Fruit fly (Drosophila melanogaster): ENCODE data around the gene Rtel1.

DNA sequence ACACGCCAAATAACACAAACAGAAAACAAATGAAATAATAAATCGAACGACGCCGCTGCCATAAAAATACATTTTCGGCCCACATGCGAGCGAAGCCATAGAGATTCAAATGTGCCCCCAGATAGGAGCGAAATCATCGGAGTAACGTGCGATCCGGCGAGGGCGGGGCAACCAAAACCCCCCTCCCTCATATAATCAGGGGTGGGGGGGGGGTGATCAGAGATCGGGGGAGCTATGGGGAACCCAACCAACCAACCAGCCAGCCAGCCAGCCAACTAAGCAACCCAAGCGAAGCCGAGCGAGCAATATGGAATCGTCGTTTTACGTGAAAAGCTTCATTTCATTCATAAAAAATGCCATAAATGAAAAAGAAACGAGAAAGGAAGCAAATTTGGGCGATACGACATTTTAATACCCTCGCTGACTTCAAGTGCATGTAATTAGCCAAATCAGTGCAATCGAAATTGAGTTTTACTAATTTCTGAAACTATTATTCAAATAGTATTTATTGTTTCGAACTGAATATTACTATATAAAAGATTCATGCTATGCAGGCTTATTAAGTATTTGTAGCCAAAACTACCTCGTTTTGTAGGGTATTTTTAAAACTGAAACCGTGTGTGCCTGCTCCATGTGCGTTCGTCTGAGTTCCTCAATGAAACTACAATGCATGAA lies 47.6 kb upstream of the Rtel1 start:
- TF ChIP-seq CTCF (optimal IDR thresholded peaks at IDR 0.05), result no peak
- TF ChIP-seq CG8478 (optimal IDR thresholded peaks at IDR 0.05), result no peak
